Worm (Caenorhabditis elegans) whole organism, young adult: Measurements from ENCODE around the gene F47B8.13.
"Not testable (repeated sequence)": the region's sequence is repeated elsewhere in the genome, so short reads cannot be mapped to it uniquely, and the experiment has no call there.

ENCODE experiments used
- B0019.2 ChIP-seq: fragments of 200-800 bp; sonication (Bioruptor generic); conservative IDR thresholded peaks from 2 replicates; pipeline ENCODE4 v1.3.6; 2022; ENCODE audit warnings: missing genetic modification reagents, missing genetic modification characterization, missing compliant biosample characterization
- B0035.1 ChIP-seq: sonication (generic microtip); optimal IDR thresholded peaks from 2 replicates; lab custom pipeline; 2016; ENCODE audit warnings: missing genetic modification characterization, mild to moderate bottlenecking, missing compliant biosample characterization, missing genotype, missing genetic modification reagents
- D2030.7 ChIP-seq: fragments of 200-800 bp; sonication (Bioruptor generic); IDR thresholded peaks from 2 replicates; pipeline ENCODE4 v1.3.6; 2022; ENCODE audit warnings: missing genetic modification reagents, missing genetic modification characterization, missing compliant biosample characterization
- F23B12.7 ChIP-seq: sonication (generic microtip); optimal IDR thresholded peaks from 2 replicates; lab custom pipeline; 2017; ENCODE audit warnings: missing genetic modification characterization, mild to moderate bottlenecking, missing compliant biosample characterization, antibody characterized with exemption, moderate library complexity; ENCODE audit not compliant: insufficient read depth
- F33H1.4 ChIP-seq: fragments of 200-800 bp; sonication (Bioruptor generic); IDR thresholded peaks from 2 replicates; pipeline ENCODE4 v1.3.6; 2022; ENCODE audit warnings: missing genetic modification reagents, missing genetic modification characterization, missing compliant biosample characterization
- F39B2.1 ChIP-seq: fragments of 200-800 bp; sonication (Bioruptor generic); IDR thresholded peaks from 2 replicates; pipeline ENCODE4 v1.3.6; 2022; ENCODE audit warnings: missing genetic modification reagents, missing genetic modification characterization, missing compliant biosample characterization
- F52B5.7 ChIP-seq: sonication (generic microtip); optimal IDR thresholded peaks from 2 replicates; lab custom pipeline; 2016; ENCODE audit warnings: mild to moderate bottlenecking, missing genetic modification characterization, missing compliant biosample characterization
- F57C9.4 ChIP-seq: sonication (generic microtip); optimal IDR thresholded peaks from 2 replicates; lab custom pipeline; 2017; ENCODE audit warnings: mild to moderate bottlenecking, missing genetic modification characterization, missing compliant biosample characterization
- K12H6.12 ChIP-seq: fragments of 200-800 bp; sonication (Bioruptor generic); optimal IDR thresholded peaks from 2 replicates; lab custom pipeline; 2018; ENCODE audit warnings: mild to moderate bottlenecking, missing genetic modification characterization, missing compliant biosample characterization
- Y67H2A.10 ChIP-seq: fragments of 200-800 bp; sonication (Bioruptor generic); conservative IDR thresholded peaks from 2 replicates; pipeline ENCODE4 v1.3.6; 2022; ENCODE audit warnings: missing genetic modification reagents, missing genetic modification characterization, missing compliant biosample characterization
- ama-1 ChIP-seq, 3 experiments: fragments of 150-350 bp in 1 of 3; sonication (generic microtip) in 2 of 3; optimal IDR thresholded peaks; 2 replicates each; lab custom pipeline; 2014 to 2018; ENCODE audit warnings: missing biosample characterization in 2 of 3, missing genetic modification characterization in 2 of 3, missing genetic modification reagents in 2 of 3
- atf-7 ChIP-seq: sonication (generic microtip); optimal IDR thresholded peaks from 2 replicates; lab custom pipeline; 2017; ENCODE audit warnings: mild to moderate bottlenecking, missing genetic modification characterization, missing compliant biosample characterization
- attf-3 ChIP-seq: fragments of 200-800 bp; sonication (Bioruptor generic); conservative IDR thresholded peaks from 2 replicates; pipeline ENCODE4 v1.3.6; 2022; ENCODE audit warnings: missing genetic modification reagents, missing genetic modification characterization, missing compliant biosample characterization
- attf-5 ChIP-seq: fragments of 200-800 bp; sonication (Bioruptor generic); optimal IDR thresholded peaks from 2 replicates; lab custom pipeline; 2018; ENCODE audit warnings: mild to moderate bottlenecking, missing genetic modification characterization, missing compliant biosample characterization
- attf-6 ChIP-seq: fragments of 200-800 bp; sonication (Bioruptor generic); IDR thresholded peaks from 2 replicates; pipeline ENCODE4 v1.3.6; 2022; ENCODE audit warnings: missing genetic modification reagents, missing genetic modification characterization, missing compliant biosample characterization
- bed-1 ChIP-seq: fragments of 200-800 bp; sonication (Bioruptor generic); IDR thresholded peaks from 2 replicates; pipeline ENCODE4 v1.3.6; 2022; ENCODE audit warnings: missing genetic modification reagents, missing genetic modification characterization, missing compliant biosample characterization
- ceh-100 ChIP-seq: fragments of 200-800 bp; sonication (Bioruptor generic); IDR thresholded peaks from 2 replicates; pipeline ENCODE4 v1.3.6; 2022; ENCODE audit warnings: missing genetic modification reagents, missing genetic modification characterization, missing compliant biosample characterization
- ceh-27 ChIP-seq: fragments of 200-800 bp; sonication (Bioruptor generic); optimal IDR thresholded peaks from 2 replicates; lab custom pipeline; 2018; ENCODE audit warnings: mild to moderate bottlenecking, missing genetic modification characterization, moderate library complexity, missing compliant biosample characterization
- ceh-58 ChIP-seq: fragments of 200-800 bp; sonication (Bioruptor generic); IDR thresholded peaks from 2 replicates; pipeline ENCODE4 v1.3.6; 2022; ENCODE audit warnings: missing genetic modification characterization, missing compliant biosample characterization
- dpl-1 ChIP-seq: fragments of 150-350 bp; optimal IDR thresholded peaks from 2 replicates; lab custom pipeline; 2014; ENCODE audit warnings: missing biosample characterization, missing genetic modification reagents, missing genetic modification characterization
- egl-18 ChIP-seq: fragments of 200-800 bp; sonication (Bioruptor generic); IDR thresholded peaks from 2 replicates; pipeline ENCODE4 v1.3.6; 2022; ENCODE audit warnings: missing genetic modification reagents, missing genetic modification characterization, missing compliant biosample characterization
- him-1 ChIP-seq: sonication (generic microtip); optimal IDR thresholded peaks from 2 replicates; lab custom pipeline; 2016; ENCODE audit warnings: missing genotype, missing genetic modification reagents, missing genetic modification characterization, missing compliant biosample characterization
- hsf-1 ChIP-seq: fragments of 200-800 bp; sonication (Bioruptor generic); IDR thresholded peaks from 2 replicates; pipeline ENCODE4 v1.3.6; 2022; ENCODE audit warnings: missing genetic modification reagents, missing genetic modification characterization, missing compliant biosample characterization
- let-607 ChIP-seq, 2 experiments: fragments of 200-800 bp in 1 of 2; sonication (Bioruptor generic) in 1 of 2; sonication (generic microtip) in 1 of 2; optimal IDR thresholded peaks; 2 replicates each; lab custom pipeline; 2016 to 2018; ENCODE audit warnings: mild to moderate bottlenecking in 2 of 2, missing compliant biosample characterization in 2 of 2, missing genetic modification characterization in 2 of 2, moderate library complexity in 2 of 2, missing genotype in 1 of 2
- lin-26 ChIP-seq: fragments of 200-800 bp; sonication (Bioruptor generic); IDR thresholded peaks from 2 replicates; pipeline ENCODE4 v1.3.6; 2022; ENCODE audit warnings: missing genetic modification reagents, missing genetic modification characterization, missing compliant biosample characterization
- lir-1 ChIP-seq: fragments of 200-800 bp; sonication (Bioruptor generic); conservative IDR thresholded peaks from 2 replicates; pipeline ENCODE4 v1.3.6; 2022; ENCODE audit warnings: missing genetic modification reagents, missing genetic modification characterization, missing compliant biosample characterization
- lsl-1 ChIP-seq: fragments of 200-800 bp; sonication (Bioruptor generic); optimal IDR thresholded peaks from 2 replicates; lab custom pipeline; 2018; ENCODE audit warnings: mild to moderate bottlenecking, missing genetic modification characterization, moderate library complexity, missing compliant biosample characterization
- madf-6 ChIP-seq: fragments of 200-800 bp; sonication (Bioruptor generic); IDR thresholded peaks from 2 replicates; pipeline ENCODE4 v1.3.6; 2022; ENCODE audit warnings: missing genetic modification reagents, missing genetic modification characterization, missing compliant biosample characterization
- mcd-1 ChIP-seq: fragments of 200-800 bp; sonication (Bioruptor generic); IDR thresholded peaks from 2 replicates; pipeline ENCODE4 v1.3.6; 2022; ENCODE audit warnings: missing genetic modification reagents, missing genetic modification characterization, missing compliant biosample characterization
- nhr-120 ChIP-seq: fragments of 200-800 bp; sonication (Bioruptor generic); IDR thresholded peaks from 2 replicates; pipeline ENCODE4 v1.3.6; 2022; ENCODE audit warnings: missing genetic modification characterization, missing compliant biosample characterization
- pbrm-1 ChIP-seq: fragments of 200-800 bp; sonication (Bioruptor generic); IDR thresholded peaks from 2 replicates; pipeline ENCODE4 v1.3.6; 2022; ENCODE audit warnings: missing genetic modification reagents, missing genetic modification characterization, missing compliant biosample characterization
- repo-1 ChIP-seq: sonication (generic microtip); optimal IDR thresholded peaks from 2 replicates; lab custom pipeline; 2017; ENCODE audit warnings: mild to moderate bottlenecking, missing genetic modification characterization, missing compliant biosample characterization
- sdz-38 ChIP-seq: sonication (generic microtip); optimal IDR thresholded peaks from 2 replicates; lab custom pipeline; 2016; ENCODE audit warnings: missing genotype, missing genetic modification characterization, missing compliant biosample characterization
- sea-2 ChIP-seq: fragments of 200-800 bp; sonication (Bioruptor generic); IDR thresholded peaks from 2 replicates; pipeline ENCODE4 v1.3.6; 2022; ENCODE audit warnings: missing genetic modification characterization, missing compliant biosample characterization
- snpc-1.1 ChIP-seq: sonication (generic microtip); optimal IDR thresholded peaks from 2 replicates; lab custom pipeline; 2017; ENCODE audit warnings: missing genetic modification characterization, mild to moderate bottlenecking, missing compliant biosample characterization, antibody characterized with exemption, moderate library complexity, missing genotype, missing genetic modification reagents; ENCODE audit not compliant: insufficient read depth
- snpc-1.3 ChIP-seq: sonication (generic microtip); optimal IDR thresholded peaks from 2 replicates; lab custom pipeline; 2017; ENCODE audit warnings: missing genetic modification characterization, mild to moderate bottlenecking, missing compliant biosample characterization, antibody characterized with exemption, moderate library complexity, missing genotype, missing genetic modification reagents; ENCODE audit not compliant: insufficient read depth
- snpc-3.4 ChIP-seq: sonication (generic microtip); optimal IDR thresholded peaks from 2 replicates; lab custom pipeline; 2017; ENCODE audit warnings: missing genetic modification characterization, mild to moderate bottlenecking, missing compliant biosample characterization, antibody characterized with exemption, moderate library complexity, missing genotype, missing genetic modification reagents
- snpc-4 ChIP-seq, 5 experiments: fragments of 150-350 bp in 1 of 5; sonication (generic microtip) in 4 of 5; optimal IDR thresholded peaks; 2 replicates each; lab custom pipeline; 2014 to 2018; ENCODE audit warnings: missing genetic modification characterization in 5 of 5, missing biosample characterization in 3 of 5, antibody characterized with exemption in 2 of 5, mild to moderate bottlenecking in 2 of 5, missing compliant biosample characterization in 2 of 5, missing genotype in 2 of 5, moderate library complexity in 2 of 5, missing genetic modification reagents in 1 of 5
- tbp1 ChIP-seq: fragments of 200-800 bp; sonication (Bioruptor generic); optimal IDR thresholded peaks from 2 replicates; lab custom pipeline; 2018; ENCODE audit warnings: mild to moderate bottlenecking, missing genetic modification characterization, missing compliant biosample characterization
- zim-3 ChIP-seq: sonication (generic microtip); optimal IDR thresholded peaks from 2 replicates; lab custom pipeline; 2017; ENCODE audit warnings: mild to moderate bottlenecking, missing genetic modification characterization, moderate library complexity, missing compliant biosample characterization
- ztf-25 ChIP-seq: fragments of 200-800 bp; sonication (Bioruptor generic); IDR thresholded peaks from 2 replicates; pipeline ENCODE4 v1.3.6; 2022; ENCODE audit warnings: missing genetic modification reagents, missing genetic modification characterization, missing compliant biosample characterization
- ztf-6 ChIP-seq: fragments of 200-800 bp; sonication (Bioruptor generic); IDR thresholded peaks from 2 replicates; pipeline ENCODE4 v1.3.6; 2022; ENCODE audit warnings: missing genetic modification reagents, missing genetic modification characterization, missing compliant biosample characterization

Gene F47B8.13

DNA sequence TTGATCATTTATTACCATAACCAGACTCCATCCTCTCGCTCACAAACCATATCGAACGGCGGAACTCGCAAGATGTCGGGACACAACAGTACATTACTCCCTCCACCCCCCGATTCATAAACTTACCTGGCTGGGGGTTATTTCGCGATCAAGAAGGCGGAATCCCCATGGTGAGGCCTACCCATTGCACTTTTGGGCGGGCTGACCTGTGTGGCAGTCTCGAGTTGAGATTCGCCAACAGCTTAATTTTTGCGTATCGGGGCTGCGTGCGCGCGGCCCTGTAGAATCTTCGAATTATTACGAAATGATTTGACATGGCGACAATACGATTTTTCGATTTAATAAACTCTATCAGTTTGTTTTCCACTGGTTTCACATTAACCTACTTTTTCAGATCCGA is 42.1 kb downstream of the F47B8.13 start:
- TF ChIP-seq madf-6 (peak; percentile 55), B0019.2 (0 out of 2 replicates have a peak, but pooled peaks have one; percentile 19), hsf-1 (GFP tag; lab: Robert Waterston, UW) (0 out of 2 replicates have a peak, but pooled peaks have one; percentile 23), snpc-4 (GFP tag; optimal IDR thresholded peaks at IDR 0.05; lab: Kevin White, UChicago) (peak; percentile 78), snpc-4 (tag; optimal IDR thresholded peaks at IDR 0.05; lab: Kevin White, UChicago) (peak; percentile 68 to 93 (median 85)), snpc-1.1 (peak; percentile 90), snpc-1.3 (tag; lab: Kevin White, UChicago) (peak; percentile 43), mcd-1 (GFP tag; lab: Robert Waterston, UW) (peak; percentile 52), lin-26 (GFP tag; lab: Robert Waterston, UW) (peak; percentile 53; the same call in 1 of the 2 replicates), attf-6 (GFP tag; lab: Robert Waterston, UW) (peak; percentile 87; the same call in 1 of the 2 replicates), tbp1 (GFP tag; lab: Kevin White, UChicago) (peak; percentile 51), D2030.7 (peak; percentile 48), lsl-1 (GFP tag; lab: Kevin White, UChicago) (peak; percentile 19), F33H1.4 (GFP tag; lab: Robert Waterston, UW) (peak; percentile 25; the same call in 1 of the 2 replicates), him-1 (tag; lab: Kevin White, UChicago) (peak; percentile 87)

ce11 chrV:14274268-14274667 is 45.3 kb downstream of the F47B8.13 start, which contains the start of gene F40G12.7:
F40G12.7 (plus strand) TSS chrV:14274568.
- not testable (repeated sequence) for TF ChIP-seq attf-5 (GFP tag; lab: Kevin White, UChicago); snpc-3.4 (tag; lab: Kevin White, UChicago); F52B5.7 (tag; lab: Kevin White, UChicago)
- TF ChIP-seq, all 124 proteins: peak for 0; not testable (repeated sequence) for 124

- TF ChIP-seq atf-7 (tag; lab: Kevin White, UChicago) (no peak), let-607 (tag; optimal IDR thresholded peaks at IDR 0.05; lab: Kevin White, UChicago) (no peak), attf-3 (no peak), ztf-25 (GFP tag; lab: Robert Waterston, UW) (no peak), ama-1 (optimal IDR thresholded peaks at IDR 0.05; lab: Kevin White, UChicago) (no peak), ama-1 (GFP tag; optimal IDR thresholded peaks at IDR 0.05; lab: Kevin White, UChicago) (no peak), ceh-27 (GFP tag; lab: Kevin White, UChicago) (no peak), tbp1 (GFP tag; lab: Kevin White, UChicago) (no peak), sdz-38 (tag; lab: Kevin White, UChicago) (no peak), ztf-6 (GFP tag; lab: Robert Waterston, UW) (no peak), F39B2.1 (GFP tag; lab: Robert Waterston, UW) (no peak), K12H6.12 (tag; lab: Kevin White, UChicago) (no peak), zim-3 (tag; lab: Kevin White, UChicago) (no peak), pbrm-1 (GFP tag; lab: Robert Waterston, UW) (no peak), nhr-120 (GFP tag; lab: Robert Waterston, UW) (no peak)
Observed at ce11 chrV:14273019-14273418, 46.5 kb downstream of the F47B8.13 start, which contains the start of gene F40G12.6. F40G12.6 (minus strand) TSS chrV:14273119.

- no peak for TF ChIP-seq Y67H2A.10 (GFP tag; lab: Robert Waterston, UW)
- no peak for TF ChIP-seq lir-1
- no peak for TF ChIP-seq bed-1 (GFP tag; lab: Robert Waterston, UW)
- TF ChIP-seq ceh-100: no peak
- TF ChIP-seq tbp1 (GFP tag; lab: Kevin White, UChicago): no peak
- TF ChIP-seq ceh-58 (GFP tag; lab: Robert Waterston, UW): no peak
- TF ChIP-seq ama-1 (optimal IDR thresholded peaks at IDR 0.05; lab: Kevin White, UChicago): no peak
- TF ChIP-seq ama-1 (GFP tag; optimal IDR thresholded peaks at IDR 0.05; lab: Kevin White, UChicago): no peak
- TF ChIP-seq repo-1 (tag; lab: Kevin White, UChicago): no peak
- TF ChIP-seq dpl-1: no peak
- TF ChIP-seq egl-18 (GFP tag; lab: Robert Waterston, UW): no peak
- no peak for TF ChIP-seq attf-5 (GFP tag; lab: Kevin White, UChicago)
- TF ChIP-seq sea-2 (GFP tag; lab: Robert Waterston, UW): no peak
- no peak for TF ChIP-seq B0035.1 (tag; lab: Kevin White, UChicago)
- no peak for TF ChIP-seq F57C9.4 (tag; lab: Kevin White, UChicago)
- no peak for TF ChIP-seq F23B12.7 (tag; lab: Kevin White, UChicago)
Observed at ce11 chrV:14270729-14271128, 48.8 kb downstream of the F47B8.13 start, which contains the start of gene F40G12.5. F40G12.5 (minus strand) TSS chrV:14270829.
